Worm (Caenorhabditis elegans) whole organism, L3 larva: Measurements from ENCODE around the gene nsph-1.1.

Experiments
- R02D3.7 ChIP-seq: fragments of 150-350 bp; optimal IDR thresholded peaks from 2 replicates; lab custom pipeline; 2014; ENCODE audit warnings: missing biosample characterization, missing genetic modification characterization
- aly-2 ChIP-seq: fragments of 150-350 bp; optimal IDR thresholded peaks from 2 replicates; lab custom pipeline; 2014; ENCODE audit warnings: missing biosample characterization, missing genetic modification characterization
- ceh-28 ChIP-seq: fragments of 150-350 bp; optimal IDR thresholded peaks from 2 replicates; lab custom pipeline; 2014; ENCODE audit warnings: missing biosample characterization, missing genetic modification reagents, missing genetic modification characterization
- daf-12 ChIP-seq: fragments of 150-350 bp; optimal IDR thresholded peaks from 2 replicates; lab custom pipeline; 2014; ENCODE audit warnings: missing biosample characterization, missing genetic modification reagents, missing genetic modification characterization
- egl-27 ChIP-seq: sonication (generic microtip); optimal IDR thresholded peaks from 4 replicates; lab custom pipeline; 2017; ENCODE audit warnings: missing biosample characterization, missing genetic modification reagents, missing genetic modification characterization
- egl-5 ChIP-seq: fragments of 150-350 bp; optimal IDR thresholded peaks from 2 replicates; lab custom pipeline; 2017; ENCODE audit warnings: missing biosample characterization, missing genetic modification reagents, missing genetic modification characterization, inconsistent platforms
- elt-1 ChIP-seq: fragments of 150-350 bp; optimal IDR thresholded peaks from 2 replicates; lab custom pipeline; 2014; ENCODE audit warnings: missing biosample characterization, missing genetic modification characterization
- elt-2 ChIP-seq: sonication (generic microtip); optimal IDR thresholded peaks from 2 replicates; lab custom pipeline; 2016; ENCODE audit warnings: missing genetic modification reagents, mild to moderate bottlenecking, missing genetic modification characterization, missing compliant biosample characterization
- elt-3 ChIP-seq, 3 experiments: fragments of 150-350 bp in 1 of 3; sonication (generic microtip) in 2 of 3; optimal IDR thresholded peaks; 2 replicates in 2 of 3; 4 replicates in 1 of 3; lab custom pipeline; 2014 to 2017; ENCODE audit warnings: missing biosample characterization in 3 of 3, missing genetic modification characterization in 3 of 3
- eor-1 ChIP-seq, 2 experiments: fragments of 150-350 bp; optimal IDR thresholded peaks; 2 replicates each; lab custom pipeline; 2014 to 2018; ENCODE audit warnings: missing biosample characterization in 2 of 2, missing genetic modification characterization in 2 of 2
- fkh-2 ChIP-seq: fragments of 150-350 bp; optimal IDR thresholded peaks from 2 replicates; lab custom pipeline; 2014; ENCODE audit warnings: missing biosample characterization, missing genetic modification reagents, missing genetic modification characterization
- fos-1 ChIP-seq: fragments of 150-350 bp; optimal IDR thresholded peaks from 2 replicates; lab custom pipeline; 2014; ENCODE audit warnings: missing biosample characterization, missing genetic modification characterization
- hmg-11 ChIP-seq: sonication (generic microtip); optimal IDR thresholded peaks from 2 replicates; lab custom pipeline; 2016; ENCODE audit warnings: missing genetic modification characterization, missing compliant biosample characterization
- jun-1 ChIP-seq: fragments of 150-350 bp; optimal IDR thresholded peaks from 2 replicates; lab custom pipeline; 2014; ENCODE audit warnings: missing biosample characterization, missing genetic modification reagents, missing genetic modification characterization
- lsy-12 ChIP-seq: sonication (generic microtip); optimal IDR thresholded peaks from 2 replicates; lab custom pipeline; 2016; ENCODE audit warnings: mild to moderate bottlenecking, missing genetic modification characterization, missing compliant biosample characterization
- mdl-1 ChIP-seq: fragments of 150-350 bp; optimal IDR thresholded peaks from 2 replicates; lab custom pipeline; 2014; ENCODE audit warnings: missing biosample characterization, missing genetic modification characterization
- mml-1 ChIP-seq: fragments of 150-350 bp; sonication (generic microtip); optimal IDR thresholded peaks from 3 replicates; lab custom pipeline; 2014; ENCODE audit warnings: missing biosample characterization, missing genetic modification characterization
- nfya-1 ChIP-seq: sonication (generic microtip); optimal IDR thresholded peaks from 2 replicates; lab custom pipeline; 2017; ENCODE audit warnings: missing genetic modification characterization, mild to moderate bottlenecking, missing compliant biosample characterization, antibody characterized with exemption, moderate library complexity; ENCODE audit not compliant: insufficient read depth
- nhr-23 ChIP-seq: fragments of 150-350 bp; optimal IDR thresholded peaks from 2 replicates; lab custom pipeline; 2014; ENCODE audit warnings: missing biosample characterization, missing genetic modification reagents, missing genetic modification characterization
- nhr-25 ChIP-seq: sonication (generic microtip); optimal IDR thresholded peaks from 2 replicates; lab custom pipeline; 2017; ENCODE audit warnings: missing biosample characterization, missing genetic modification characterization
- nhr-28 ChIP-seq: fragments of 150-350 bp; optimal IDR thresholded peaks from 2 replicates; lab custom pipeline; 2014; ENCODE audit warnings: missing biosample characterization, missing genetic modification characterization
- nhr-43 ChIP-seq: sonication (generic microtip); optimal IDR thresholded peaks from 2 replicates; lab custom pipeline; 2016; ENCODE audit warnings: mild to moderate bottlenecking, missing genetic modification characterization, missing compliant biosample characterization; ENCODE audit not compliant: poor library complexity, severe bottlenecking
- nhr-76 ChIP-seq: fragments of 150-350 bp; sonication (generic microtip); optimal IDR thresholded peaks from 5 replicates; lab custom pipeline; 2014; ENCODE audit warnings: missing biosample characterization, missing genetic modification characterization
- nhr-77 ChIP-seq: fragments of 150-350 bp; optimal IDR thresholded peaks from 2 replicates; lab custom pipeline; 2014; ENCODE audit warnings: missing biosample characterization, missing genetic modification characterization
- pha-4 ChIP-seq: fragments of 150-350 bp; optimal IDR thresholded peaks from 2 replicates; lab custom pipeline; 2014; ENCODE audit warnings: missing biosample characterization, missing genetic modification reagents, missing genetic modification characterization
- pqm-1 ChIP-seq: fragments of 150-350 bp; optimal IDR thresholded peaks from 2 replicates; lab custom pipeline; 2017; ENCODE audit warnings: missing biosample characterization, missing genetic modification characterization, inconsistent platforms
- tbx-2 ChIP-seq: sonication (generic microtip); optimal IDR thresholded peaks from 2 replicates; lab custom pipeline; 2016; ENCODE audit warnings: mild to moderate bottlenecking, missing genetic modification characterization, missing compliant biosample characterization
- unc-62 ChIP-seq: fragments of 150-350 bp; sonication (generic microtip); optimal IDR thresholded peaks from 4 replicates; lab custom pipeline; 2014; ENCODE audit warnings: missing biosample characterization, missing genetic modification reagents, missing genetic modification characterization
- zag-1 ChIP-seq: fragments of 150-350 bp; optimal IDR thresholded peaks from 2 replicates; lab custom pipeline; 2014; ENCODE audit warnings: missing biosample characterization, missing genetic modification characterization

nsph-1.1 gene

DNA sequence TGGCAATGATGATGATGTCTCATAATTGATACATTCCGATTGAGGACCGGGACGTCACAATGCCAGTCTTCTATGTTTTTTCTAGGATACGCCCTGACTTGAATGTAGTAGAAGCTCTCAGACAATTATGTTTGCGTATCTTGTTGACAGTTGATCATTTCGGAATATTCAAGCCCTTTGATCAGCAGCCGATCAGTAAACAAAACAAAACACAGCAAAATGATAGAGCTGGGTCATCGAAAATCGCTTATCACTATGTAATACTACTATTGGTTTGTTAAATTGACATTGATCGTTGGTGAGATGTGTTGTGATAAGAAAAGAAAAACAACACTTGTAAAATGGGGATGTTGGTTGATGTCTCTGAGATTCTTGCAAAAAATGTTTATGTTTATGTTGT, 28.3 kb upstream of the nsph-1.1 start:
- TF ChIP-seq elt-2 (tag; lab: Kevin White, UChicago): peak; percentile 7
- TF ChIP-seq daf-12 (tag; lab: Kevin White, UChicago): no peak

DNA sequence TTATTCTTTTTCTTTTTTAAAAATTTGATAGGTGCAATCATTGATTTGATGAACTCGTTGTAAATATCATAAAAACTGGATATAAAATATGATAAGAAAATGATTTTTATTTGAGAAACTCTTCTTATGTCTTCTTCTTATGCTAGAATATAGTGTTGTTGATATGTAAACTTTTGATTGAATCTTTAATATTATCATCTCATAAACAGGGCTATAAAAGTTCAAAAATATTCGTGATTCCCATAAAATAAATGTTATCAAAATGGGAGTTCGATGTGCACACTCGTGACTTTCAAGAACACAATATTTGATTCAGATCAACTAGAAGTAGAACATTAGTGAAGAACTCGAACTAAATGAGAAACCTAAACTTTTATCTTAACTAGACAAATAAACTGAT, 27.6 kb upstream of the nsph-1.1 start:
- TF ChIP-seq mml-1 (tag; lab: Kevin White, UChicago): no peak
- no peak for TF ChIP-seq ceh-28 (tag; lab: Kevin White, UChicago)
- no peak for TF ChIP-seq fkh-2
- TF ChIP-seq nhr-76 (tag; lab: Kevin White, UChicago): no peak
- TF ChIP-seq aly-2 (tag; lab: Kevin White, UChicago): no peak
- TF ChIP-seq jun-1: peak; percentile 47
- TF ChIP-seq elt-2 (tag; lab: Kevin White, UChicago): peak; percentile 89
- TF ChIP-seq nhr-25 (tag; lab: Kevin White, UChicago): no peak
- no peak for TF ChIP-seq mdl-1 (tag; lab: Kevin White, UChicago)
- TF ChIP-seq hmg-11 (tag; lab: Kevin White, UChicago): no peak
- TF ChIP-seq pha-4 (tag; lab: Kevin White, UChicago): peak; percentile 52
- peak; percentile 80 for TF ChIP-seq pqm-1 (tag; lab: Kevin White, UChicago)

DNA sequence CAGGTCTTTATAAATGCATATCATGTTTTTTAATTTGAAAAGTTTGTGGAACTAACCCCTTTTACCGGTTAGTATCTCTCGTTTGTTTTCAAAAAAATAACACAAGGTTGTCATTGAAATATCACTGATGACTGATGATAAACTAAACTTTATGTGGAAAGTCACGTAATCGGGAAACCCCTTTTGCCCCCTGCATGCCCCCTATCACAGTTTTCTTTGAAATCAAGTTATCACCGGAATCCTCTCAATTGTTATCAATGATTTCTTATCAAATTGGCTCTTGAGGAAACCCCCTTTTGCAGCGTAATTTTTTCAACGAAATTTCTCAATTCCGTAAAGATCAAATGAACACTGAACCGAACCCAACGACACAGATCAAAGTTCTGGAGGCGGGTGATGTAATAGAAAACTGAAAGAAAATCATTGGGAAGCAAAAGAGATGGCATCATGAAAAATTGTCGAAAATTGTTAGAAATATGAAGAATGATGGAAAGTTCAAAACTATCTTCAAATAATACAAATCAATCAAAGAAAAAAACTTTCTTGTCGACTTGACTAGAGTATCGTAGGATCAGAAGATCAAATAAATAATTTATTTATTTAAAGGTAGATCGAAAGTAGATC, 26.1 kb upstream of the nsph-1.1 start:
- peak; percentile 66 for TF ChIP-seq fos-1 (tag; lab: Kevin White, UChicago)
- TF ChIP-seq nfya-1 (tag; lab: Kevin White, UChicago): peak; percentile 17
- TF ChIP-seq elt-2 (tag; lab: Kevin White, UChicago): peak; percentile 95
- no peak for TF ChIP-seq nhr-76 (tag; lab: Kevin White, UChicago)
- peak; percentile 42 to 91 (median 87) for TF ChIP-seq elt-3 (tag; optimal IDR thresholded peaks at IDR 0.05; lab: Kevin White, UChicago)
- TF ChIP-seq nhr-43 (tag; lab: Kevin White, UChicago): peak; percentile 65
- TF ChIP-seq ceh-28 (tag; lab: Kevin White, UChicago): no peak
- TF ChIP-seq egl-5 (tag; lab: Kevin White, UChicago): no peak
- TF ChIP-seq R02D3.7: peak; percentile 7
- TF ChIP-seq egl-27 (tag; lab: Kevin White, UChicago): no peak
- no peak for TF ChIP-seq pha-4 (tag; lab: Kevin White, UChicago)
- peak; percentile 67 for TF ChIP-seq jun-1
- TF ChIP-seq tbx-2 (tag; lab: Kevin White, UChicago): no peak
- no peak for TF ChIP-seq nhr-28 (tag; lab: Kevin White, UChicago)
- TF ChIP-seq nhr-25 (tag; lab: Kevin White, UChicago): peak; percentile 6
- TF ChIP-seq elt-1 (tag; lab: Kevin White, UChicago): no peak
- peak; percentile 88 for TF ChIP-seq pqm-1 (tag; lab: Kevin White, UChicago)
- TF ChIP-seq unc-62: no peak
- TF ChIP-seq nhr-23 (tag; lab: Kevin White, UChicago): peak; percentile 51
- peak; percentile 39 for TF ChIP-seq mdl-1 (tag; lab: Kevin White, UChicago)
- TF ChIP-seq nhr-77: no peak
- TF ChIP-seq lsy-12 (tag; lab: Kevin White, UChicago): no peak
- TF ChIP-seq eor-1 (tag; optimal IDR thresholded peaks at IDR 0.05; lab: Kevin White, UChicago): no peak

DNA sequence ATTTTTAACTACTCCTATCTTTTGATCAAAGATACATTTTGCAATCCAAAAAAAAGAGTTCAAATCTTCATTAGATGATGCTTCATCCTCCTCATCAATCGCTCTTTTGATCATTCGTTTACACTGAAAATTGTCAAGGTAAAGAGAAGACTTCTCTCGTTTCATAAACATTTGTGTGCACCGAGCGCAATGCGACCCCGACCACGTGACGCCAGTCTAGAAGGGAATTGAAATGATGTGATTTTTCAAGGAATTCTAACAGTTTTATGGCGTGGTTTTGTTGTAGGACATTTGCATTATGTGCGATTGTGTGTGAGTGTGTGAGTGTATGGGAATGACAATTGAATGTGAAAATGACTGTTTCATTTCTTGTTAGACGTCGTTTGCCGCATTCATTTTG, 25.3 kb upstream of the nsph-1.1 start:
- TF ChIP-seq pha-4 (tag; lab: Kevin White, UChicago) (peak; percentile 25), fkh-2 (no peak), mdl-1 (tag; lab: Kevin White, UChicago) (peak; percentile 64), elt-1 (tag; lab: Kevin White, UChicago) (no peak), elt-2 (tag; lab: Kevin White, UChicago) (peak; percentile 50), nfya-1 (tag; lab: Kevin White, UChicago) (peak; percentile 26), egl-5 (tag; lab: Kevin White, UChicago) (peak; percentile 86), nhr-25 (tag; lab: Kevin White, UChicago) (peak; percentile 20), zag-1 (tag; lab: Kevin White, UChicago) (no peak)
